2 fruit fly cellular contexts compared by ENCODE assay signal in genomic region chr3R:29985219-29985618, dm6.
A peak's percentile ranks its signal among the peaks of the same experiment; 100 is the strongest.
TF ChIP-seq lines count a peak whose summit lies in the region.

No protein-coding gene starts in this region.

- TF ChIP-seq CTCF in whole organism, embryonic (GFP tag; optimal IDR thresholded peaks at IDR 0.05; lab: Kevin White, UChicago) = no peak

TF ChIP-seq in whole organism, embryonic, 481 proteins besides CTCF, POLR2A, EP300 and RAD21:
- TF ChIP-seq CG31365 (tag; optimal IDR thresholded peaks at IDR 0.05; lab: Kevin White, UChicago) (no peak), Elba2 (GFP tag; optimal IDR thresholded peaks at IDR 0.05; lab: Kevin White, UChicago) (no peak), CG3995 (GFP tag; optimal IDR thresholded peaks at IDR 0.05; lab: Kevin White, UChicago) (no peak), sd (tag; optimal IDR thresholded peaks at IDR 0.05; lab: Kevin White, UChicago) (peak; percentile 93), CG13894 (tag; optimal IDR thresholded peaks at IDR 0.05; lab: Kevin White, UChicago) (peak; percentile 39), Eip74EF (GFP tag; optimal IDR thresholded peaks at IDR 0.05; lab: Kevin White, UChicago) (no peak), gsb (GFP tag; IDR thresholded peaks at IDR 0.05; lab: Robert Waterston, UW) (no peak), HmgD (GFP tag; optimal IDR thresholded peaks at IDR 0.05; lab: Kevin White, UChicago) (no peak), CG5953 (GFP tag; IDR thresholded peaks at IDR 0.05; lab: Robert Waterston, UW) (no peak), Mes4 (GFP tag; optimal IDR thresholded peaks at IDR 0.05; lab: Kevin White, UChicago) (no peak), ftz-f1 (GFP tag; optimal IDR thresholded peaks at IDR 0.05; lab: Kevin White, UChicago) (no peak), unc-4 (GFP tag; IDR thresholded peaks at IDR 0.05; lab: Robert Waterston, UW; ENCODE audit: partially characterized antibody) (no peak), eve (GFP tag; optimal IDR thresholded peaks at IDR 0.05; lab: Kevin White, UChicago) (no peak), CG34224 (GFP tag; IDR thresholded peaks at IDR 0.05; lab: Robert Waterston, UW; ENCODE audit: partially characterized antibody) (no peak), CG3726 (GFP tag; IDR thresholded peaks at IDR 0.05; lab: Robert Waterston, UW) (no peak), CG12104 (GFP tag; optimal IDR thresholded peaks at IDR 0.05; lab: Kevin White, UChicago) (no peak), chinmo (GFP tag; IDR thresholded peaks at IDR 0.05; lab: Robert Waterston, UW; ENCODE audit: partially characterized antibody) (peak; percentile 56; the same call in 1 of the 4 replicates), CG12769 (tag; optimal IDR thresholded peaks at IDR 0.05; lab: Kevin White, UChicago) (peak; percentile 4), Hr39 (optimal IDR thresholded peaks at IDR 0.05; lab: Kevin White, UChicago) (no peak), H2.0 (GFP tag; IDR thresholded peaks at IDR 0.05; lab: Robert Waterston, UW) (no peak), CG4730 (GFP tag; IDR thresholded peaks at IDR 0.05; lab: Robert Waterston, UW) (no peak), Optix (GFP tag; IDR thresholded peaks at IDR 0.05; lab: Robert Waterston, UW) (no peak), pum (GFP tag; optimal IDR thresholded peaks at IDR 0.05; lab: Kevin White, UChicago) (no peak), CG10274 (GFP tag; optimal IDR thresholded peaks at IDR 0.05; lab: Kevin White, UChicago) (no peak), zf30C (GFP tag; optimal IDR thresholded peaks at IDR 0.05; lab: Kevin White, UChicago) (no peak), CG4328 (GFP tag; optimal IDR thresholded peaks at IDR 0.05; lab: Kevin White, UChicago) (no peak), Antp (GFP tag; optimal IDR thresholded peaks at IDR 0.05; lab: Kevin White, UChicago) (no peak), CG17385 (GFP tag; optimal IDR thresholded peaks at IDR 0.05; lab: Kevin White, UChicago) (no peak), Hmx (GFP tag; optimal IDR thresholded peaks at IDR 0.05; lab: Kevin White, UChicago) (no peak), CG8089 (GFP tag; optimal IDR thresholded peaks at IDR 0.05; lab: Kevin White, UChicago) (no peak), CG11504 (tag; optimal IDR thresholded peaks at IDR 0.05; lab: Kevin White, UChicago) (no peak), Atf3 (GFP tag; optimal IDR thresholded peaks at IDR 0.05; lab: Kevin White, UChicago) (no peak), CG10959 (GFP tag; IDR thresholded peaks at IDR 0.05; lab: Robert Waterston, UW) (no peak), ssp (GFP tag; IDR thresholded peaks at IDR 0.05; lab: Robert Waterston, UW) (no peak), Asciz (GFP tag; optimal IDR thresholded peaks at IDR 0.05; lab: Kevin White, UChicago) (no peak), CG14050 (GFP tag; IDR thresholded peaks at IDR 0.05; lab: Robert Waterston, UW) (no peak)
TF ChIP-seq in whole organism, embryonic: peak in this region for 4.

TF ChIP-seq in whole organism, pupa, 21 proteins besides CTCF, POLR2A, EP300 and RAD21:
- TF ChIP-seq CG10348 (GFP tag; IDR thresholded peaks at IDR 0.05; lab: Robert Waterston, UW) (0 out of 2 replicates have a peak, but pooled peaks have one; percentile 10), CG15710 (tag; optimal IDR thresholded peaks at IDR 0.05; lab: Kevin White, UChicago) (no peak)
